Worm (Caenorhabditis elegans): ENCODE data around the gene C15F1.8.
A peak's percentile ranks its signal among the peaks of the same experiment; 100 is the strongest.

C15F1.8 gene

ce11 chrII:7022370-7023001 lies 44.9 kb upstream of the C15F1.8 start, which contains the start of the genes lst-6 and lst-5 (continued):
- TF ChIP-seq sdz-12 (GFP tag; optimal IDR thresholded peaks at IDR 0.05) (no peak), daf-19 (GFP tag; conservative IDR thresholded peaks at IDR 0.05) (no peak), dve-1 (tag; optimal IDR thresholded peaks at IDR 0.05; ENCODE audit: insufficient read depth) (peak; percentile 55), lim-7 (GFP tag; IDR thresholded peaks at IDR 0.05) (no peak), nhr-11 (tag; optimal IDR thresholded peaks at IDR 0.05) (no peak), T20F7.1 (GFP tag; optimal IDR thresholded peaks at IDR 0.05) (peak; percentile 70), hlh-11 (tag; optimal IDR thresholded peaks at IDR 0.05) (peak; percentile 73), mxl-3 (GFP tag; optimal IDR thresholded peaks at IDR 0.05) (peak; percentile 19), zip-11 (GFP tag; IDR thresholded peaks at IDR 0.05) (no peak), zip-2 (tag; optimal IDR thresholded peaks at IDR 0.05) (no peak), dpl-1 (GFP tag; optimal IDR thresholded peaks at IDR 0.05) (peak; percentile 66), aha-1 (tag) (peak; percentile 62), arid-1 (GFP tag; conservative IDR thresholded peaks at IDR 0.05) (no peak), nhr-41 (GFP tag; IDR thresholded peaks at IDR 0.05) (no peak), lin-38 (GFP tag; IDR thresholded peaks at IDR 0.05) (peak; percentile 81), rbr-2 (tag; optimal IDR thresholded peaks at IDR 0.05) (peak; percentile 70), zfp-2 (tag; optimal IDR thresholded peaks at IDR 0.05) (no peak)

ce11 chrII:7012592-7012991 lies 35.0 kb upstream of the C15F1.8 start, which contains the start of gene sqv-7:
Gene sqv-7 (minus strand): TSS chrII:7012692.
- TF ChIP-seq zip-11 (GFP tag; IDR thresholded peaks at IDR 0.05) (no peak), aha-1 (tag) (no peak), ZK337.2 (GFP tag; IDR thresholded peaks at IDR 0.05) (no peak), ces-1 (GFP tag; optimal IDR thresholded peaks at IDR 0.05) (no peak), mdl-1 (tag; optimal IDR thresholded peaks at IDR 0.05) (no peak), spr-1 (tag; optimal IDR thresholded peaks at IDR 0.05) (no peak), zfp-2 (tag; optimal IDR thresholded peaks at IDR 0.05) (no peak), sdz-12 (GFP tag; optimal IDR thresholded peaks at IDR 0.05) (no peak), unc-39 (tag; optimal IDR thresholded peaks at IDR 0.05) (no peak), dmd-8 (GFP tag; IDR thresholded peaks at IDR 0.05) (no peak)

ce11 chrII:7002956-7003357 lies 25.3 kb upstream of the C15F1.8 start:
- TF ChIP-seq hlh-30 (tag; optimal IDR thresholded peaks at IDR 0.05; ENCODE audit: insufficient read depth) (peak; percentile 30), ceh-20 (GFP tag; IDR thresholded peaks at IDR 0.05) (0 out of 2 replicates have a peak, but pooled peaks have one; percentile 24), nhr-42 (GFP tag; IDR thresholded peaks at IDR 0.05) (peak; percentile 54; the same call in 1 of the 2 replicates), arid-1 (GFP tag; conservative IDR thresholded peaks at IDR 0.05) (peak; percentile 41; the same call in 1 of the 2 replicates), nhr-6 (tag; optimal IDR thresholded peaks at IDR 0.05) (no peak), madf-5 (GFP tag; IDR thresholded peaks at IDR 0.05) (0 out of 4 replicates have a peak, but pooled peaks of 1 of the 2 experiments have one; percentile 82), nhr-11 (tag; optimal IDR thresholded peaks at IDR 0.05) (no peak), ztf-11 (tag; optimal IDR thresholded peaks at IDR 0.05) (no peak), T26A8.4 (GFP tag; IDR thresholded peaks at IDR 0.05) (peak; percentile 75), snpc-1.2 (GFP tag; IDR thresholded peaks at IDR 0.05) (peak; percentile 64; the same call in 1 of the 2 replicates), madf-9 (GFP tag; conservative IDR thresholded peaks at IDR 0.05) (peak; percentile 81), mdl-1 (tag; optimal IDR thresholded peaks at IDR 0.05) (no peak), spr-1 (tag; optimal IDR thresholded peaks at IDR 0.05) (peak; percentile 56), F10B5.3 (tag; optimal IDR thresholded peaks at IDR 0.05) (no peak), nhr-237 (tag; optimal IDR thresholded peaks at IDR 0.05) (no peak), unc-62 (GFP tag; optimal IDR thresholded peaks at IDR 0.05 in 1 of 2) (peak in 1 of 2 experiments; percentile 21), unc-62 (tag; optimal IDR thresholded peaks at IDR 0.05) (no peak), spr-3 (GFP tag; optimal IDR thresholded peaks at IDR 0.05) (peak; percentile 73), mep-1 (tag; optimal IDR thresholded peaks at IDR 0.05) (peak; percentile 50), T20F7.1 (GFP tag; optimal IDR thresholded peaks at IDR 0.05) (peak; percentile 43), dmd-6 (GFP tag; IDR thresholded peaks at IDR 0.05) (peak; percentile 21; the same call in 1 of the 2 replicates), nhr-10 (tag; optimal IDR thresholded peaks at IDR 0.05) (no peak), Y5F2A.4 (GFP tag; optimal IDR thresholded peaks at IDR 0.05) (peak; percentile 60), daf-19 (GFP tag; conservative IDR thresholded peaks at IDR 0.05) (peak; percentile 64; the same call in 1 of the 2 replicates), rbr-2 (tag; optimal IDR thresholded peaks at IDR 0.05) (peak; percentile 37), D1046.2 (GFP tag; IDR thresholded peaks at IDR 0.05) (0 out of 2 replicates have a peak, but pooled peaks have one; percentile 7), egl-43 (GFP tag; IDR thresholded peaks at IDR 0.05) (peak; percentile 83), snpc-4 (tag; optimal IDR thresholded peaks at IDR 0.05) (no peak), fkh-10 (GFP tag; optimal IDR thresholded peaks at IDR 0.05) (no peak), mes-2 (tag; optimal IDR thresholded peaks at IDR 0.05; ENCODE audit: poor library complexity, severe bottlenecking) (peak; percentile 25)
